Fruit fly (Drosophila melanogaster) whole organism, embryonic: Measurements from ENCODE around the gene CG7377.

ENCODE experiments used
- Awh ChIP-seq: fragments of 200-800 bp; sonication (Bioruptor generic); IDR thresholded peaks from 2 replicates; pipeline ENCODE4, ENCODE4 v1.3.6; 2022; ENCODE audit warnings: missing biosample characterization, missing genetic modification characterization
- B-H1 ChIP-seq: fragments of 200-800 bp; sonication (Bioruptor generic); IDR thresholded peaks from 3 replicates; pipeline ENCODE4 v1.3.6; 2022; ENCODE audit warnings: missing biosample characterization, missing genetic modification characterization
- BEAF-32 ChIP-seq: fragments of 200-800 bp; sonication (Bioruptor generic); optimal IDR thresholded peaks from 3 replicates; lab custom pipeline; 2017; ENCODE audit warnings: missing biosample characterization, missing genetic modification characterization, mild to moderate bottlenecking, moderate library complexity, missing genetic modification reagents
- C15 ChIP-seq: fragments of 200-800 bp; sonication (Bioruptor generic); IDR thresholded peaks from 3 replicates; pipeline ENCODE4 v1.3.6; 2022; ENCODE audit warnings: missing biosample characterization, missing genetic modification characterization
- CG11247 ChIP-seq: fragments of 200-800 bp; sonication (Bioruptor generic); IDR thresholded peaks from 2 replicates; pipeline ENCODE4 v1.3.6; 2022; ENCODE audit warnings: missing biosample characterization, missing genetic modification characterization
- CG1233 ChIP-seq: fragments of 200-800 bp; sonication (Bioruptor generic); optimal IDR thresholded peaks from 4 replicates; lab custom pipeline; 2018; ENCODE audit warnings: missing biosample characterization, mild to moderate bottlenecking, missing genetic modification characterization
- CG14860 ChIP-seq: fragments of 200-800 bp; sonication (Bioruptor generic); IDR thresholded peaks from 3 replicates; pipeline ENCODE4 v1.3.6; 2022; ENCODE audit warnings: missing biosample characterization, missing genetic modification characterization; ENCODE audit not compliant: partially characterized antibody
- CG15696 ChIP-seq: fragments of 200-800 bp; sonication (Bioruptor generic); optimal IDR thresholded peaks from 2 replicates; lab custom pipeline; 2019; ENCODE audit warnings: missing biosample characterization, mild to moderate bottlenecking, missing genetic modification characterization, moderate library complexity
- CG34224 ChIP-seq: fragments of 200-800 bp; sonication (Bioruptor generic); IDR thresholded peaks from 3 replicates; pipeline ENCODE4 v1.3.6; 2022; ENCODE audit warnings: missing biosample characterization, missing genetic modification characterization; ENCODE audit not compliant: partially characterized antibody
- CG42726 ChIP-seq: fragments of 200-800 bp; sonication (Bioruptor generic); IDR thresholded peaks from 2 replicates; pipeline ENCODE4 v1.3.6; 2022; ENCODE audit warnings: missing biosample characterization, missing genetic modification characterization; ENCODE audit not compliant: partially characterized antibody
- CG4282 ChIP-seq: fragments of 200-800 bp; sonication (Bioruptor generic); optimal IDR thresholded peaks from 2 replicates; lab custom pipeline; 2016; ENCODE audit warnings: missing biosample characterization, missing genetic modification characterization
- CG7786 ChIP-seq: fragments of 200-800 bp; sonication (Bioruptor generic); optimal IDR thresholded peaks from 2 replicates; lab custom pipeline; 2016; ENCODE audit warnings: missing biosample characterization, missing genetic modification characterization
- CG7839 ChIP-seq: fragments of 200-800 bp; sonication (Bioruptor generic); optimal IDR thresholded peaks from 3 replicates; lab custom pipeline; 2018; ENCODE audit warnings: missing biosample characterization, mild to moderate bottlenecking, missing genetic modification characterization, moderate library complexity
- CG7963 ChIP-seq: fragments of 200-800 bp; sonication (Bioruptor generic); IDR thresholded peaks from 3 replicates; pipeline ENCODE4 v1.3.6; 2022; ENCODE audit warnings: missing biosample characterization, missing genetic modification characterization; ENCODE audit not compliant: partially characterized antibody
- CG8281 ChIP-seq: fragments of 200-800 bp; sonication (Bioruptor generic); optimal IDR thresholded peaks from 2 replicates; lab custom pipeline; 2018; ENCODE audit warnings: missing biosample characterization, mild to moderate bottlenecking, missing genetic modification characterization, moderate library complexity
- CG8290 ChIP-seq, 3 experiments: fragments of 200-800 bp; sonication (Bioruptor generic); optimal IDR thresholded peaks; 2 replicates each; lab custom pipeline; 2016 to 2019; ENCODE audit warnings: missing biosample characterization in 3 of 3, missing genetic modification characterization in 3 of 3, mild to moderate bottlenecking in 2 of 3, moderate library complexity in 1 of 3
- CG9932 ChIP-seq: fragments of 200-800 bp; sonication (Bioruptor generic); IDR thresholded peaks from 2 replicates; pipeline ENCODE4 v1.3.6; 2022; ENCODE audit warnings: missing biosample characterization, missing genetic modification characterization
- D19B ChIP-seq: fragments of 200-800 bp; sonication (Bioruptor generic); optimal IDR thresholded peaks from 2 replicates; lab custom pipeline; 2017; ENCODE audit warnings: missing biosample characterization, mild to moderate bottlenecking, missing genetic modification characterization
- Doc3 ChIP-seq: fragments of 200-800 bp; sonication (Bioruptor generic); IDR thresholded peaks from 3 replicates; pipeline ENCODE4 v1.3.6; 2022; ENCODE audit warnings: missing biosample characterization, missing genetic modification characterization; ENCODE audit not compliant: partially characterized antibody
- Dp ChIP-seq: fragments of 200-800 bp; sonication (Bioruptor generic); optimal IDR thresholded peaks from 2 replicates; lab custom pipeline; 2018; ENCODE audit warnings: missing biosample characterization, mild to moderate bottlenecking, missing genetic modification characterization, moderate library complexity
- E2f2 ChIP-seq: fragments of 200-800 bp; sonication (Bioruptor generic); IDR thresholded peaks from 2 replicates; pipeline ENCODE4 v1.3.6; 2022; ENCODE audit warnings: missing biosample characterization, missing genetic modification characterization
- NFAT ChIP-seq: fragments of 200-800 bp; sonication (Bioruptor generic); IDR thresholded peaks from 2 replicates; pipeline ENCODE4 v1.3.6; 2022; ENCODE audit warnings: missing biosample characterization, missing genetic modification characterization
- Neu2 ChIP-seq: fragments of 200-800 bp; sonication (Bioruptor generic); optimal IDR thresholded peaks from 3 replicates; lab custom pipeline; 2016; ENCODE audit warnings: missing biosample characterization, missing genetic modification characterization, borderline replicate concordance
- Oli ChIP-seq: fragments of 200-800 bp; sonication (Bioruptor generic); optimal IDR thresholded peaks from 2 replicates; lab custom pipeline; 2018; ENCODE audit warnings: missing biosample characterization, mild to moderate bottlenecking, missing genetic modification characterization, moderate library complexity
- Rfx ChIP-seq: fragments of 200-800 bp; sonication (Bioruptor generic); IDR thresholded peaks from 2 replicates; pipeline ENCODE4 v1.3.6; 2022; ENCODE audit warnings: missing biosample characterization, missing genetic modification characterization
- Scr ChIP-seq: fragments of 200-800 bp; sonication (Bioruptor generic); IDR thresholded peaks from 2 replicates; pipeline ENCODE4 v1.3.6; 2022; ENCODE audit warnings: missing biosample characterization, missing genetic modification characterization; ENCODE audit not compliant: partially characterized antibody
- TFAM ChIP-seq: fragments of 200-800 bp; sonication (Bioruptor generic); optimal IDR thresholded peaks from 2 replicates; lab custom pipeline; 2017; ENCODE audit warnings: missing biosample characterization, missing genetic modification characterization, inconsistent platforms
- al ChIP-seq: fragments of 200-800 bp; sonication (Bioruptor generic); IDR thresholded peaks from 2 replicates; pipeline ENCODE4 v1.3.6; 2022; ENCODE audit warnings: missing biosample characterization, missing genetic modification characterization
- bab2 ChIP-seq: fragments of 200-800 bp; sonication (Bioruptor generic); optimal IDR thresholded peaks from 2 replicates; lab custom pipeline; 2016; ENCODE audit warnings: missing biosample characterization, missing genetic modification characterization
- bcd ChIP-seq: fragments of 200-800 bp; sonication (Bioruptor generic); optimal IDR thresholded peaks from 2 replicates; lab custom pipeline; 2017; ENCODE audit warnings: missing biosample characterization, mild to moderate bottlenecking, missing genetic modification characterization
- chinmo ChIP-seq: fragments of 200-800 bp; sonication (Bioruptor generic); IDR thresholded peaks from 4 replicates; pipeline ENCODE4 v1.3.6; 2022; ENCODE audit warnings: missing biosample characterization, missing genetic modification characterization; ENCODE audit not compliant: partially characterized antibody
- crol ChIP-seq: fragments of 200-800 bp; sonication (Bioruptor generic); IDR thresholded peaks from 2 replicates; pipeline ENCODE4 v1.3.6; 2022; ENCODE audit warnings: missing biosample characterization, missing genetic modification characterization
- fd64A ChIP-seq: fragments of 200-800 bp; sonication (Bioruptor generic); optimal IDR thresholded peaks from 3 replicates; lab custom pipeline; 2018; ENCODE audit warnings: missing biosample characterization, mild to moderate bottlenecking, missing genetic modification characterization
- fd96Cb ChIP-seq: fragments of 200-800 bp; sonication (Bioruptor generic); optimal IDR thresholded peaks from 2 replicates; lab custom pipeline; 2018; ENCODE audit warnings: missing biosample characterization, mild to moderate bottlenecking, missing genetic modification characterization, moderate library complexity
- gcm2 ChIP-seq: fragments of 200-800 bp; sonication (Bioruptor generic); optimal IDR thresholded peaks from 2 replicates; lab custom pipeline; 2016; ENCODE audit warnings: missing biosample characterization, missing genetic modification characterization
- gfzf ChIP-seq: fragments of 200-800 bp; sonication (Bioruptor generic); optimal IDR thresholded peaks from 2 replicates; lab custom pipeline; 2016; ENCODE audit warnings: missing biosample characterization, mild to moderate bottlenecking, missing genetic modification characterization, moderate library complexity
- mam ChIP-seq: fragments of 200-800 bp; sonication (Bioruptor generic); optimal IDR thresholded peaks from 3 replicates; lab custom pipeline; 2016; ENCODE audit warnings: missing biosample characterization, missing genetic modification characterization
- org-1 ChIP-seq: fragments of 200-800 bp; sonication (Bioruptor generic); optimal IDR thresholded peaks from 2 replicates; lab custom pipeline; 2017; ENCODE audit warnings: missing biosample characterization, missing genetic modification characterization
- pros ChIP-seq: fragments of 200-800 bp; sonication (Bioruptor generic); optimal IDR thresholded peaks from 3 replicates; lab custom pipeline; 2019; ENCODE audit warnings: missing biosample characterization, mild to moderate bottlenecking, missing genetic modification characterization, moderate library complexity
- pzg ChIP-seq: fragments of 200-800 bp; sonication (Bioruptor generic); optimal IDR thresholded peaks from 3 replicates; lab custom pipeline; 2018; ENCODE audit warnings: missing biosample characterization, mild to moderate bottlenecking, missing genetic modification characterization, moderate library complexity
- ranshi ChIP-seq: fragments of 200-800 bp; sonication (Bioruptor generic); IDR thresholded peaks from 2 replicates; pipeline ENCODE4 v1.3.6; 2022; ENCODE audit warnings: missing biosample characterization, missing genetic modification characterization
- sens ChIP-seq: fragments of 200-800 bp; sonication (Bioruptor generic); peaks from one replicate; lab custom pipeline; 2016; ENCODE audit warnings: missing biosample characterization, missing genetic modification characterization
- shn ChIP-seq: fragments of 200-800 bp; sonication (Bioruptor generic); optimal IDR thresholded peaks from 3 replicates; lab custom pipeline; 2016; ENCODE audit warnings: missing biosample characterization, missing genetic modification characterization
- sna ChIP-seq: fragments of 200-800 bp; sonication (Bioruptor generic); IDR thresholded peaks from 2 replicates; pipeline ENCODE4 v1.3.6; 2022; ENCODE audit warnings: missing biosample characterization, missing genetic modification characterization; ENCODE audit not compliant: partially characterized antibody
- tin ChIP-seq: fragments of 200-800 bp; sonication (Bioruptor generic); optimal IDR thresholded peaks from 3 replicates; lab custom pipeline; 2016; ENCODE audit warnings: missing biosample characterization, missing genetic modification characterization
- toy ChIP-seq: fragments of 200-800 bp; sonication (Bioruptor generic); IDR thresholded peaks from 2 replicates; pipeline ENCODE4 v1.3.6; 2022; ENCODE audit warnings: missing biosample characterization, missing genetic modification characterization
- tup ChIP-seq: fragments of 200-800 bp; sonication (Bioruptor generic); optimal IDR thresholded peaks from 2 replicates; lab custom pipeline; 2016; ENCODE audit warnings: missing biosample characterization, mild to moderate bottlenecking, missing genetic modification characterization, moderate library complexity
- tx ChIP-seq: fragments of 200-800 bp; sonication (Bioruptor generic); optimal IDR thresholded peaks from 2 replicates; lab custom pipeline; 2016; ENCODE audit warnings: missing biosample characterization, missing genetic modification characterization
- usp ChIP-seq: fragments of >200 bp; optimal IDR thresholded peaks from 2 replicates; lab custom pipeline; 2017; ENCODE audit warnings: missing biosample characterization, missing genetic modification characterization
- yki ChIP-seq: fragments of >200 bp; optimal IDR thresholded peaks from 3 replicates; lab custom pipeline; 2018

The CG7377 gene

dm6 chr3L:11626229-11626826 is 36.8 kb downstream of the CG7377 start, which contains the start of gene PCID2 (continued):
- TF ChIP-seq Doc3 (peak; percentile 80), Oli (tag; lab: Kevin White, UChicago) (no peak), TFAM (GFP tag; lab: Kevin White, UChicago) (no peak), CG34224 (GFP tag; lab: Robert Waterston, UW) (peak; percentile 84), crol (GFP tag; lab: Robert Waterston, UW) (no peak), bcd (GFP tag; lab: Kevin White, UChicago) (no peak), NFAT (no peak), Scr (GFP tag; lab: Robert Waterston, UW) (peak; percentile 83), bab2 (GFP tag; lab: Kevin White, UChicago) (no peak), sens (GFP tag; lab: Kevin White, UChicago) (peak; percentile 28), tx (GFP tag; lab: Kevin White, UChicago) (no peak), E2f2 (GFP tag; lab: Robert Waterston, UW) (peak; percentile 53; the same call in 1 of the 2 replicates), shn (GFP tag; lab: Kevin White, UChicago) (no peak), CG7839 (tag; lab: Kevin White, UChicago) (no peak), Neu2 (no peak), CG7963 (GFP tag; lab: Robert Waterston, UW) (peak; percentile 53; the same call in 1 of the 3 replicates), mam (GFP tag; lab: Kevin White, UChicago) (no peak), B-H1 (GFP tag; lab: Robert Waterston, UW) (no peak), Dp (peak; percentile 32), CG15696 (tag; lab: Kevin White, UChicago) (no peak), usp (GFP tag; lab: Kevin White, UChicago) (no peak), ranshi (no peak), CG9932 (no peak), CG8281 (tag; lab: Kevin White, UChicago) (no peak), CG8290 (GFP tag; optimal IDR thresholded peaks at IDR 0.05; lab: Kevin White, UChicago) (no peak), CG8290 (tag; optimal IDR thresholded peaks at IDR 0.05; lab: Kevin White, UChicago) (no peak), BEAF-32 (peak; percentile 68), CG14860 (GFP tag; lab: Robert Waterston, UW) (peak; percentile 60; the same call in 2 of the 3 replicates), Rfx (GFP tag; lab: Robert Waterston, UW) (no peak), tup (GFP tag; lab: Kevin White, UChicago) (no peak), CG7786 (no peak), org-1 (GFP tag; lab: Kevin White, UChicago) (no peak), fd96Cb (no peak), sna (GFP tag; lab: Robert Waterston, UW) (peak; percentile 80), al (GFP tag; lab: Robert Waterston, UW) (no peak), pzg (GFP tag; lab: Kevin White, UChicago) (peak; percentile 28), D19B (GFP tag; lab: Kevin White, UChicago) (no peak), Awh (GFP tag; lab: Robert Waterston, UW) (no peak), CG4282 (GFP tag; lab: Kevin White, UChicago) (no peak), CG42726 (GFP tag; lab: Robert Waterston, UW) (no peak), C15 (GFP tag; lab: Robert Waterston, UW) (no peak), CG11247 (GFP tag; lab: Robert Waterston, UW) (no peak), tin (no peak), fd64A (no peak), gfzf (GFP tag; lab: Kevin White, UChicago) (no peak), chinmo (GFP tag; lab: Robert Waterston, UW) (0 out of 4 replicates have a peak, but pooled peaks have one; percentile 71), yki (lab: Kevin White, UChicago) (no peak), CG1233 (GFP tag; lab: Kevin White, UChicago) (no peak), pros (GFP tag; lab: Kevin White, UChicago) (no peak), gcm2 (GFP tag; lab: Kevin White, UChicago) (no peak), toy (GFP tag; lab: Robert Waterston, UW) (no peak)
